Fruit fly (Drosophila melanogaster) whole organism, wandering third instar larva: ENCODE measurements around the gene CG42591.

Experiments
- Abd-B ChIP-seq: fragments of >200 bp; optimal IDR thresholded peaks from 2 replicates; lab custom pipeline; 2017; ENCODE audit warnings: missing biosample characterization, missing genetic modification characterization
- CG32264 ChIP-seq: fragments of 200-800 bp; sonication (Bioruptor generic); optimal IDR thresholded peaks from 2 replicates; lab custom pipeline; 2016; ENCODE audit warnings: missing biosample characterization, missing genetic modification characterization
- CG9705 ChIP-seq: fragments of 200-800 bp; sonication (Bioruptor generic); optimal IDR thresholded peaks from 2 replicates; lab custom pipeline; 2018; ENCODE audit warnings: missing biosample characterization, mild to moderate bottlenecking, missing genetic modification characterization
- CrebA ChIP-seq: fragments of 200-800 bp; sonication (Bioruptor generic); optimal IDR thresholded peaks from 2 replicates; lab custom pipeline; 2016; ENCODE audit warnings: missing biosample characterization, mild to moderate bottlenecking, missing genetic modification characterization, borderline replicate concordance
- Dfd ChIP-seq: fragments of >200 bp; optimal IDR thresholded peaks from 2 replicates; lab custom pipeline; 2017; ENCODE audit warnings: missing biosample characterization, missing genetic modification characterization
- Dif ChIP-seq: fragments of 200-275, 200-300 bp; sonication (Bioruptor generic); optimal IDR thresholded peaks from 2 replicates; lab custom pipeline; 2018; ENCODE audit warnings: missing biosample characterization, missing genetic modification characterization; ENCODE audit not compliant: partially characterized antibody
- GATAd ChIP-seq: sonication (Bioruptor generic); optimal IDR thresholded peaks from 2 replicates; lab custom pipeline; 2016; ENCODE audit warnings: missing biosample characterization, missing genetic modification characterization
- HLH106 ChIP-seq: fragments of 200-800 bp; optimal IDR thresholded peaks from 3 replicates; lab custom pipeline; 2019; ENCODE audit warnings: missing biosample characterization, mild to moderate bottlenecking, missing genetic modification characterization, moderate library complexity
- Hr83 ChIP-seq: fragments of 200-300 bp; sonication (Bioruptor generic); optimal IDR thresholded peaks from 2 replicates; lab custom pipeline; 2016; ENCODE audit warnings: missing biosample characterization, mild to moderate bottlenecking, missing genetic modification characterization, moderate library complexity; ENCODE audit not compliant: poor library complexity, severe bottlenecking
- Jra ChIP-seq: sonication (Bioruptor generic); optimal IDR thresholded peaks from 2 replicates; lab custom pipeline; 2016; ENCODE audit warnings: missing biosample characterization, missing genetic modification characterization
- Mio ChIP-seq: sonication (Bioruptor generic); optimal IDR thresholded peaks from 2 replicates; lab custom pipeline; 2016; ENCODE audit warnings: missing biosample characterization, missing genetic modification characterization
- Myc ChIP-seq: fragments of >200 bp; optimal IDR thresholded peaks from 2 replicates; lab custom pipeline; 2017
- N ChIP-seq: fragments of >200 bp; optimal IDR thresholded peaks from 2 replicates; lab custom pipeline; 2018; ENCODE audit warnings: missing biosample characterization, missing external identifiers, missing genetic modification characterization
- OdsH ChIP-seq: fragments of 200-800 bp; sonication (Bioruptor generic); optimal IDR thresholded peaks from 2 replicates; lab custom pipeline; 2016; ENCODE audit warnings: missing biosample characterization, mild to moderate bottlenecking, missing genetic modification characterization
- Rel ChIP-seq, 2 experiments: fragments of 200-800 bp; sonication (Bioruptor generic) in 1 of 2; optimal IDR thresholded peaks; 2 replicates in 1 of 2; 3 replicates in 1 of 2; lab custom pipeline; 2016 to 2019; ENCODE audit warnings: mild to moderate bottlenecking in 2 of 2, missing biosample characterization in 2 of 2, missing genetic modification characterization in 2 of 2, moderate library complexity in 1 of 2
- Vsx2 ChIP-seq: fragments of 200-300, 225-300 bp; sonication (Bioruptor generic); optimal IDR thresholded peaks from 2 replicates; lab custom pipeline; 2018; ENCODE audit warnings: missing biosample characterization, missing genetic modification characterization; ENCODE audit not compliant: partially characterized antibody
- br ChIP-seq: fragments of 200-800 bp; sonication (Bioruptor generic); optimal IDR thresholded peaks from 2 replicates; lab custom pipeline; 2016; ENCODE audit warnings: missing biosample characterization, missing genetic modification characterization
- brk ChIP-seq: fragments of 200-800 bp; sonication (Bioruptor generic); optimal IDR thresholded peaks from 2 replicates; lab custom pipeline; 2016; ENCODE audit warnings: missing biosample characterization, mild to moderate bottlenecking, missing genetic modification characterization
- dl ChIP-seq, 2 experiments: fragments of 175-275, 200-275 bp in 1 of 2; fragments of 200-275 bp in 1 of 2; sonication (Bioruptor generic); optimal IDR thresholded peaks; lab custom pipeline; 2018; ENCODE audit warnings: mild to moderate bottlenecking in 2 of 2, missing biosample characterization in 2 of 2, missing genetic modification characterization in 2 of 2, moderate library complexity in 2 of 2; ENCODE audit not compliant: partially characterized antibody in 2 of 2, insufficient read depth in 1 of 2
- dsf ChIP-seq: sonication (Bioruptor generic); optimal IDR thresholded peaks from 2 replicates; lab custom pipeline; 2016; ENCODE audit warnings: missing biosample characterization, missing genetic modification characterization, borderline replicate concordance
- ey ChIP-seq: fragments of 200-800 bp; sonication (Bioruptor generic); optimal IDR thresholded peaks from 2 replicates; lab custom pipeline; 2016; ENCODE audit warnings: missing biosample characterization, missing genetic modification characterization
- foxo ChIP-seq, 2 experiments: fragments of 200-800 bp; sonication (Bioruptor generic); optimal IDR thresholded peaks; 2 replicates in 1 of 2; 3 replicates in 1 of 2; lab custom pipeline; 2016 to 2017; ENCODE audit warnings: missing biosample characterization in 2 of 2, missing genetic modification characterization in 2 of 2
- fru ChIP-seq: fragments of 200-800 bp; sonication (Bioruptor generic); optimal IDR thresholded peaks from 3 replicates; lab custom pipeline; 2016; ENCODE audit warnings: missing biosample characterization, mild to moderate bottlenecking, missing genetic modification characterization
- h ChIP-seq: fragments of 200-800 bp; sonication (Bioruptor generic); optimal IDR thresholded peaks from 3 replicates; lab custom pipeline; 2016; ENCODE audit warnings: missing biosample characterization, mild to moderate bottlenecking, missing genetic modification characterization
- jim ChIP-seq: fragments of 175-275, 200-325 bp; sonication (Bioruptor generic); optimal IDR thresholded peaks from 2 replicates; lab custom pipeline; 2016; ENCODE audit warnings: missing biosample characterization, mild to moderate bottlenecking, missing genetic modification characterization
- lola ChIP-seq: fragments of >200 bp; optimal IDR thresholded peaks from 2 replicates; lab custom pipeline; 2017; ENCODE audit warnings: missing biosample characterization, missing genetic modification characterization
- sage ChIP-seq: fragments of 200-800 bp; sonication (Bioruptor generic); optimal IDR thresholded peaks from 2 replicates; lab custom pipeline; 2016; ENCODE audit warnings: missing biosample characterization, mild to moderate bottlenecking, missing genetic modification characterization
- sv ChIP-seq: fragments of 200-800 bp; sonication (Bioruptor generic); optimal IDR thresholded peaks from 3 replicates; lab custom pipeline; 2016; ENCODE audit warnings: missing biosample characterization, missing genetic modification characterization
- tai ChIP-seq: sonication (Bioruptor generic); optimal IDR thresholded peaks from 2 replicates; lab custom pipeline; 2016; ENCODE audit warnings: missing biosample characterization, missing genetic modification characterization
- woc ChIP-seq: sonication (Bioruptor generic); optimal IDR thresholded peaks from 2 replicates; lab custom pipeline; 2016; ENCODE audit warnings: missing biosample characterization, mild to moderate bottlenecking, missing genetic modification characterization

Gene CG42591

dm6 chr3L:8071192-8071591 lies 1.4 kb upstream of the CG42591 start:
- TF ChIP-seq woc (GFP tag; lab: Kevin White, UChicago): no peak
- no peak for TF ChIP-seq Myc
- TF ChIP-seq Dif (GFP tag; lab: Kevin White, UChicago): no peak

- no peak for TF ChIP-seq h (GFP tag; lab: Kevin White, UChicago)
- TF ChIP-seq jim (GFP tag; lab: Kevin White, UChicago): no peak
- no peak for TF ChIP-seq CG9705
- no peak for TF ChIP-seq fru
- no peak for TF ChIP-seq dl (GFP tag; optimal IDR thresholded peaks at IDR 0.05; lab: Kevin White, UChicago; ENCODE audit: insufficient read depth in 1 of 2, partially characterized antibody in 2 of 2)
- no peak for TF ChIP-seq Vsx2 (GFP tag; lab: Kevin White, UChicago)
- no peak for TF ChIP-seq Dfd (GFP tag; lab: Kevin White, UChicago)
- TF ChIP-seq Dif (GFP tag; lab: Kevin White, UChicago): no peak
- no peak for TF ChIP-seq HLH106
- no peak for TF ChIP-seq Abd-B
- TF ChIP-seq Jra (GFP tag; lab: Kevin White, UChicago): no peak
- no peak for TF ChIP-seq br (GFP tag; lab: Kevin White, UChicago)
- no peak for TF ChIP-seq sv
- TF ChIP-seq sage (GFP tag; lab: Kevin White, UChicago): no peak
- TF ChIP-seq N: no peak
- TF ChIP-seq dsf (GFP tag; lab: Kevin White, UChicago): no peak
- no peak for TF ChIP-seq tai (GFP tag; lab: Kevin White, UChicago)
- TF ChIP-seq foxo (GFP tag; optimal IDR thresholded peaks at IDR 0.05; lab: Kevin White, UChicago): no peak
- no peak for TF ChIP-seq lola (GFP tag; lab: Kevin White, UChicago)
Observed at dm6 chr3L:8069167-8069566, 593 bp downstream of the CG42591 start, which contains the start of gene CG42590. CG42590 (minus strand) TSS chr3L:8069267.

dm6 chr3L:8068061-8068460 lies 1.7 kb downstream of the CG42591 start:
- TF ChIP-seq Hr83 (GFP tag; lab: Kevin White, UChicago) (no peak), CG9705 (no peak)

dm6 chr3L:8067491-8067890 lies 2.3 kb downstream of the CG42591 start:
- TF ChIP-seq Hr83 (GFP tag; lab: Kevin White, UChicago) (no peak), Abd-B (no peak), CrebA (GFP tag; lab: Kevin White, UChicago) (no peak), OdsH (GFP tag; lab: Kevin White, UChicago) (no peak), GATAd (GFP tag; lab: Kevin White, UChicago) (no peak), ey (GFP tag; lab: Kevin White, UChicago) (no peak), Myc (no peak), HLH106 (no peak), sage (GFP tag; lab: Kevin White, UChicago) (no peak), CG32264 (no peak), N (no peak), brk (GFP tag; lab: Kevin White, UChicago) (no peak), h (GFP tag; lab: Kevin White, UChicago) (no peak), fru (no peak), Mio (GFP tag; lab: Kevin White, UChicago) (no peak), CG9705 (no peak), Rel (GFP tag; optimal IDR thresholded peaks at IDR 0.05; lab: Kevin White, UChicago) (no peak), Rel (tag; optimal IDR thresholded peaks at IDR 0.05; lab: Kevin White, UChicago) (no peak)

- TF ChIP-seq Dif (GFP tag; lab: Kevin White, UChicago): peak; percentile 2
- peak; percentile 7 for TF ChIP-seq Vsx2 (GFP tag; lab: Kevin White, UChicago)
- TF ChIP-seq br (GFP tag; lab: Kevin White, UChicago): no peak
- peak; percentile 12 for TF ChIP-seq Myc
Observed at dm6 chr3L:8065575-8066410, 4.0 kb downstream of the CG42591 start.
